Fruit fly (Drosophila melanogaster) whole organism, embryonic: ENCODE data around the gene kri.

Source experiments
- BtbVII ChIP-seq: fragments of 200-800 bp; sonication (Bioruptor generic); optimal IDR thresholded peaks from 3 replicates; lab custom pipeline; 2017; ENCODE audit warnings: missing biosample characterization, mild to moderate bottlenecking, missing genetic modification characterization
- CG10147 ChIP-seq: fragments of 200-800 bp; sonication (Bioruptor generic); optimal IDR thresholded peaks from 2 replicates; lab custom pipeline; 2019; ENCODE audit warnings: missing biosample characterization, mild to moderate bottlenecking, missing genetic modification characterization, moderate library complexity
- CG10366 ChIP-seq: fragments of 200-800 bp; sonication (Bioruptor generic); IDR thresholded peaks from 2 replicates; pipeline ENCODE4 v1.3.6; 2022; ENCODE audit warnings: missing biosample characterization, missing genetic modification characterization
- CG11247 ChIP-seq: fragments of 200-800 bp; sonication (Bioruptor generic); IDR thresholded peaks from 2 replicates; pipeline ENCODE4 v1.3.6; 2022; ENCODE audit warnings: missing biosample characterization, missing genetic modification characterization
- CG11560 ChIP-seq: fragments of 200-800 bp; sonication (Bioruptor generic); IDR thresholded peaks from 3 replicates; pipeline ENCODE4 v1.3.6; 2022; ENCODE audit warnings: missing biosample characterization, missing genetic modification characterization
- CG12219 ChIP-seq: fragments of 200-800 bp; sonication (Bioruptor generic); optimal IDR thresholded peaks from 3 replicates; lab custom pipeline; 2018; ENCODE audit warnings: missing biosample characterization, mild to moderate bottlenecking, missing genetic modification characterization
- CG12236 ChIP-seq: fragments of 200-800 bp; sonication (Bioruptor generic); optimal IDR thresholded peaks from 2 replicates; lab custom pipeline; 2016; ENCODE audit warnings: missing biosample characterization, missing genetic modification characterization
- CG13894 ChIP-seq: fragments of 200-800 bp; sonication (Bioruptor generic); optimal IDR thresholded peaks from 3 replicates; lab custom pipeline; 2018; ENCODE audit warnings: missing biosample characterization, mild to moderate bottlenecking, missing genetic modification characterization, moderate library complexity
- CG14050 ChIP-seq: fragments of 200-800 bp; sonication (Bioruptor generic); IDR thresholded peaks from 3 replicates; pipeline ENCODE4 v1.3.6; 2022; ENCODE audit warnings: missing biosample characterization, missing genetic modification characterization
- CG1529 ChIP-seq: fragments of 200-800 bp; sonication (Bioruptor generic); optimal IDR thresholded peaks from 3 replicates; lab custom pipeline; 2018; ENCODE audit warnings: missing biosample characterization, missing genetic modification characterization
- CG15514 ChIP-seq: fragments of 200-800 bp; sonication (Bioruptor generic); optimal IDR thresholded peaks from 3 replicates; lab custom pipeline; 2017; ENCODE audit warnings: missing biosample characterization, missing genetic modification characterization, mild to moderate bottlenecking, moderate library complexity, missing genetic modification reagents
- CG1603 ChIP-seq: fragments of 200-800 bp; sonication (Bioruptor generic); optimal IDR thresholded peaks from 2 replicates; lab custom pipeline; 2019; ENCODE audit warnings: missing biosample characterization, mild to moderate bottlenecking, missing genetic modification characterization, moderate library complexity
- CG16779 ChIP-seq: fragments of 200-800 bp; sonication (Bioruptor generic); IDR thresholded peaks from 2 replicates; pipeline ENCODE4 v1.3.6; 2022; ENCODE audit warnings: missing biosample characterization, missing genetic modification characterization
- CG17328 ChIP-seq: fragments of 200-800 bp; sonication (Bioruptor generic); IDR thresholded peaks from 2 replicates; pipeline ENCODE4 v1.3.6; 2022; ENCODE audit warnings: missing biosample characterization, missing genetic modification characterization
- CG17385 ChIP-seq: fragments of 200-800 bp; sonication (Bioruptor generic); optimal IDR thresholded peaks from 3 replicates; lab custom pipeline; 2018; ENCODE audit warnings: missing biosample characterization, mild to moderate bottlenecking, missing genetic modification characterization
- CG17612 ChIP-seq: fragments of 200-800 bp; sonication (Bioruptor generic); IDR thresholded peaks from 2 replicates; pipeline ENCODE4 v1.3.6; 2022; ENCODE audit warnings: missing biosample characterization, missing genetic modification characterization
- CG2116 ChIP-seq: fragments of 200-800 bp; sonication (Bioruptor generic); optimal IDR thresholded peaks from 3 replicates; lab custom pipeline; 2018; ENCODE audit warnings: missing biosample characterization, mild to moderate bottlenecking, missing genetic modification characterization
- CG30403 ChIP-seq: fragments of 200-800 bp; sonication (Bioruptor generic); optimal IDR thresholded peaks from 3 replicates; lab custom pipeline; 2016; ENCODE audit warnings: missing biosample characterization, missing genetic modification characterization
- CG34422 ChIP-seq: fragments of 200-800 bp; sonication (Bioruptor generic); IDR thresholded peaks from 3 replicates; pipeline ENCODE4 v1.3.6; 2022; ENCODE audit warnings: missing biosample characterization, missing genetic modification characterization
- CG3847 ChIP-seq: fragments of 200-800 bp; sonication (Bioruptor generic); IDR thresholded peaks from 2 replicates; pipeline ENCODE4 v1.3.6; 2022; ENCODE audit warnings: missing biosample characterization, missing genetic modification characterization
- CG5245 ChIP-seq: fragments of 200-800 bp; sonication (Bioruptor generic); optimal IDR thresholded peaks from 3 replicates; lab custom pipeline; 2016; ENCODE audit warnings: missing biosample characterization, missing genetic modification characterization
- CG6683 ChIP-seq: fragments of 200-800 bp; sonication (Bioruptor generic); optimal IDR thresholded peaks from 2 replicates; lab custom pipeline; 2017; ENCODE audit warnings: missing biosample characterization, mild to moderate bottlenecking, missing genetic modification characterization, missing genetic modification reagents
- CTCF ChIP-seq: fragments of 200-800 bp; sonication (Bioruptor generic); optimal IDR thresholded peaks from 2 replicates; lab custom pipeline; 2017; ENCODE audit warnings: missing biosample characterization, mild to moderate bottlenecking, missing genetic modification characterization, moderate library complexity
- CkIIα-i1 ChIP-seq: fragments of 200-800 bp; sonication (Bioruptor generic); IDR thresholded peaks from 2 replicates; pipeline ENCODE4 v1.3.6; 2022; ENCODE audit warnings: missing biosample characterization, missing genetic modification characterization
- Dad ChIP-seq: fragments of 200-800 bp; sonication (Bioruptor generic); optimal IDR thresholded peaks from 3 replicates; lab custom pipeline; 2016; ENCODE audit warnings: missing biosample characterization, missing genetic modification characterization
- Dek ChIP-seq: fragments of 200-800 bp; sonication (Bioruptor generic); optimal IDR thresholded peaks from 3 replicates; lab custom pipeline; 2019; ENCODE audit warnings: missing biosample characterization, mild to moderate bottlenecking, missing genetic modification characterization, moderate library complexity
- Gug ChIP-seq: fragments of 200-800 bp; sonication (Bioruptor generic); IDR thresholded peaks from 4 replicates; pipeline ENCODE4 v1.3.6; 2022; ENCODE audit warnings: missing biosample characterization, missing genetic modification characterization
- Hsf ChIP-seq: fragments of 200-800 bp; sonication (Bioruptor generic); optimal IDR thresholded peaks from 3 replicates; lab custom pipeline; 2016; ENCODE audit warnings: missing biosample characterization, missing genetic modification characterization
- Lhr ChIP-seq: fragments of 200-800 bp; sonication (Bioruptor generic); optimal IDR thresholded peaks from 3 replicates; lab custom pipeline; 2017; ENCODE audit warnings: mild to moderate bottlenecking, missing biosample characterization, missing genetic modification reagents, missing genetic modification characterization
- Lpt ChIP-seq: fragments of >200 bp; optimal IDR thresholded peaks from 2 replicates; lab custom pipeline; 2018; ENCODE audit warnings: missing biosample characterization, missing genetic modification characterization
- NC2α ChIP-seq: fragments of 200-800 bp; sonication (Bioruptor generic); optimal IDR thresholded peaks from 2 replicates; lab custom pipeline; 2016; ENCODE audit warnings: missing biosample characterization, missing genetic modification characterization
- Neu2 ChIP-seq: fragments of 200-800 bp; sonication (Bioruptor generic); optimal IDR thresholded peaks from 3 replicates; lab custom pipeline; 2016; ENCODE audit warnings: missing biosample characterization, missing genetic modification characterization, borderline replicate concordance
- Nf-YB ChIP-seq: fragments of 200-800 bp; sonication (Bioruptor generic); optimal IDR thresholded peaks from 3 replicates; lab custom pipeline; 2019; ENCODE audit warnings: missing biosample characterization, mild to moderate bottlenecking, missing genetic modification characterization, moderate library complexity
- Ptx1 ChIP-seq: fragments of 200-800 bp; sonication (Bioruptor generic); IDR thresholded peaks from 2 replicates; pipeline ENCODE4 v1.3.6; 2022; ENCODE audit warnings: missing biosample characterization, missing genetic modification characterization
- Scr ChIP-seq: fragments of 200-800 bp; sonication (Bioruptor generic); IDR thresholded peaks from 2 replicates; pipeline ENCODE4 v1.3.6; 2022; ENCODE audit warnings: missing biosample characterization, missing genetic modification characterization; ENCODE audit not compliant: partially characterized antibody
- Tbp ChIP-seq: fragments of >200 bp; optimal IDR thresholded peaks from 2 replicates; lab custom pipeline; 2018; ENCODE audit warnings: missing biosample characterization, missing genetic modification characterization
- Trl ChIP-seq, 3 experiments: fragments of >200 bp in 2 of 3; fragments of 200-800 bp in 1 of 3; sonication (Bioruptor generic) in 1 of 3; optimal IDR thresholded peaks; 2 replicates in 1 of 3; 3 replicates in 2 of 3; lab custom pipeline; 2016 to 2017; ENCODE audit warnings: missing biosample characterization in 1 of 3, missing genetic modification characterization in 1 of 3
- ac ChIP-seq: fragments of 200-800 bp; sonication (Bioruptor generic); optimal IDR thresholded peaks from 3 replicates; lab custom pipeline; 2017; ENCODE audit warnings: missing biosample characterization, mild to moderate bottlenecking, missing genetic modification characterization
- ara ChIP-seq: fragments of 200-800 bp; sonication (Bioruptor generic); IDR thresholded peaks from 2 replicates; pipeline ENCODE4 v1.3.6; 2022; ENCODE audit warnings: missing biosample characterization, missing genetic modification characterization
- dm ChIP-seq: fragments of 200-800 bp; sonication (Bioruptor generic); optimal IDR thresholded peaks from 3 replicates; lab custom pipeline; 2016; ENCODE audit warnings: missing biosample characterization, missing genetic modification characterization
- fd96Cb ChIP-seq: fragments of 200-800 bp; sonication (Bioruptor generic); optimal IDR thresholded peaks from 2 replicates; lab custom pipeline; 2018; ENCODE audit warnings: missing biosample characterization, mild to moderate bottlenecking, missing genetic modification characterization, moderate library complexity
- h ChIP-seq: fragments of >200 bp; optimal IDR thresholded peaks from 2 replicates; lab custom pipeline; 2017
- jigr1 ChIP-seq: fragments of 200-800 bp; sonication (Bioruptor generic); IDR thresholded peaks from 3 replicates; pipeline ENCODE4 v1.3.6; 2022; ENCODE audit warnings: missing biosample characterization, missing genetic modification characterization
- klu ChIP-seq: fragments of 200-800 bp; sonication (Bioruptor generic); IDR thresholded peaks from 2 replicates; pipeline ENCODE4 v1.3.6; 2022; ENCODE audit warnings: missing biosample characterization, missing genetic modification characterization
- lilli ChIP-seq: fragments of 200-800 bp; sonication (Bioruptor generic); optimal IDR thresholded peaks from 3 replicates; lab custom pipeline; 2016; ENCODE audit warnings: missing biosample characterization, missing genetic modification characterization
- maf-S ChIP-seq: fragments of 200-800 bp; sonication (Bioruptor generic); optimal IDR thresholded peaks from 2 replicates; lab custom pipeline; 2016; ENCODE audit warnings: missing biosample characterization, missing genetic modification characterization
- org-1 ChIP-seq: fragments of 200-800 bp; sonication (Bioruptor generic); optimal IDR thresholded peaks from 2 replicates; lab custom pipeline; 2017; ENCODE audit warnings: missing biosample characterization, missing genetic modification characterization
- pita ChIP-seq: fragments of 200-800 bp; sonication (Bioruptor generic); optimal IDR thresholded peaks from 2 replicates; lab custom pipeline; 2017; ENCODE audit warnings: missing biosample characterization, mild to moderate bottlenecking, missing genetic modification characterization
- pnt ChIP-seq: fragments of 200-800 bp; sonication (Bioruptor generic); optimal IDR thresholded peaks from 3 replicates; lab custom pipeline; 2016; ENCODE audit warnings: missing biosample characterization, missing genetic modification characterization
- run ChIP-seq: fragments of 200-800 bp; sonication (Bioruptor generic); optimal IDR thresholded peaks from 3 replicates; lab custom pipeline; 2018; ENCODE audit warnings: missing biosample characterization, mild to moderate bottlenecking, missing genetic modification characterization
- sens-2 ChIP-seq: fragments of 200-800 bp; sonication (Bioruptor generic); IDR thresholded peaks from 2 replicates; pipeline ENCODE4 v1.3.6; 2022; ENCODE audit warnings: missing biosample characterization, missing genetic modification characterization
- unc-4 ChIP-seq: fragments of 200-800 bp; sonication (Bioruptor generic); IDR thresholded peaks from 2 replicates; pipeline ENCODE4 v1.3.6; 2022; ENCODE audit warnings: missing biosample characterization, missing genetic modification characterization; ENCODE audit not compliant: partially characterized antibody
- z ChIP-seq: fragments of 200-800 bp; sonication (Bioruptor generic); IDR thresholded peaks from 3 replicates; pipeline ENCODE4 v1.3.6; 2022; ENCODE audit warnings: missing biosample characterization, missing genetic modification characterization

kri gene

dm6 chr3L:5813016-5813415, 2.2 kb downstream of the kri start, which contains the start of gene mad2 (continued):
- TF ChIP-seq Ptx1 (GFP tag; lab: Robert Waterston, UW) (no peak), CG17328 (GFP tag; lab: Robert Waterston, UW) (no peak), CG10147 (GFP tag; lab: Kevin White, UChicago) (no peak), h (no peak), Lpt (GFP tag; lab: Kevin White, UChicago) (no peak), CG12236 (GFP tag; lab: Kevin White, UChicago) (no peak), Lhr (GFP tag; lab: Kevin White, UChicago) (peak; percentile 97), CG17385 (no peak), Hsf (GFP tag; lab: Kevin White, UChicago) (peak; percentile 54), CTCF (GFP tag; lab: Kevin White, UChicago) (peak; percentile 31), CkIIα-i1 (GFP tag; lab: Robert Waterston, UW) (no peak), CG16779 (GFP tag; lab: Robert Waterston, UW) (no peak), CG1603 (tag; lab: Kevin White, UChicago) (peak; percentile 93), CG17612 (no peak), pnt (GFP tag; lab: Kevin White, UChicago) (no peak), CG2116 (GFP tag; lab: Kevin White, UChicago) (peak; percentile 79), unc-4 (GFP tag; lab: Robert Waterston, UW) (peak; percentile 74), CG34422 (GFP tag; lab: Robert Waterston, UW) (0 out of 3 replicates have a peak, but pooled peaks have one; percentile 40), Dek (tag; lab: Kevin White, UChicago) (peak; percentile 39), Trl (optimal IDR thresholded peaks at IDR 0.05; lab: Kevin White, UChicago) (peak in 1 of 2 experiments; percentile 9), Trl (GFP tag; optimal IDR thresholded peaks at IDR 0.05; lab: Kevin White, UChicago) (no peak), fd96Cb (no peak), CG30403 (GFP tag; lab: Kevin White, UChicago) (peak; percentile 25), pita (peak; percentile 94), CG12219 (GFP tag; lab: Kevin White, UChicago) (no peak), sens-2 (GFP tag; lab: Robert Waterston, UW) (no peak), ara (GFP tag; lab: Robert Waterston, UW) (no peak), maf-S (GFP tag; lab: Kevin White, UChicago) (peak; percentile 5), CG15514 (GFP tag; lab: Kevin White, UChicago) (peak; percentile 59), Neu2 (no peak), lilli (GFP tag; lab: Kevin White, UChicago) (peak; percentile 11), CG1529 (GFP tag; lab: Kevin White, UChicago) (no peak), BtbVII (GFP tag; lab: Kevin White, UChicago) (no peak), org-1 (no peak), CG6683 (GFP tag; lab: Kevin White, UChicago) (no peak), CG10366 (GFP tag; lab: Robert Waterston, UW) (no peak), jigr1 (GFP tag; lab: Robert Waterston, UW) (no peak), NC2α (no peak), CG3847 (peak; percentile 69), Tbp (GFP tag; lab: Kevin White, UChicago) (no peak), ac (GFP tag; lab: Kevin White, UChicago) (no peak), CG13894 (tag; lab: Kevin White, UChicago) (peak; percentile 40), klu (GFP tag; lab: Robert Waterston, UW) (no peak), CG14050 (no peak), Gug (GFP tag; lab: Robert Waterston, UW) (no peak), Dad (GFP tag; lab: Kevin White, UChicago) (no peak), Scr (GFP tag; lab: Robert Waterston, UW) (peak; percentile 62), CG11247 (GFP tag; lab: Robert Waterston, UW) (no peak), run (tag; lab: Kevin White, UChicago) (no peak), CG11560 (peak; percentile 85; the same call in 2 of the 3 replicates), Nf-YB (GFP tag; lab: Kevin White, UChicago) (peak; percentile 27), z (GFP tag; lab: Robert Waterston, UW) (no peak), CG5245 (no peak), dm (GFP tag; lab: Kevin White, UChicago) (no peak)
